Worm (Caenorhabditis elegans): ENCODE data around the gene kcc-1.

Gene kcc-1

ce11 chrIV:7263137-7263536 is 57.1 kb downstream of the kcc-1 start, which contains the start of gene glb-2:
Gene glb-2, minus strand, starts transcription at chrIV:7263237.
- TF ChIP-seq unc-62 (GFP tag; optimal IDR thresholded peaks at IDR 0.05), result no peak
